Worm (Caenorhabditis elegans): ENCODE results near the gene otpl-3.

- TF ChIP-seq lin-39 (tag; optimal IDR thresholded peaks at IDR 0.05) (no peak), pha-4 (tag; optimal IDR thresholded peaks at IDR 0.05) (no peak), ztf-4 (tag; optimal IDR thresholded peaks at IDR 0.05) (no peak), ceh-82 (tag; optimal IDR thresholded peaks at IDR 0.05) (no peak), daf-12 (tag; optimal IDR thresholded peaks at IDR 0.05) (no peak), nhr-28 (tag; optimal IDR thresholded peaks at IDR 0.05) (no peak), skn-1 (tag; optimal IDR thresholded peaks at IDR 0.05) (no peak), nhr-67 (tag; optimal IDR thresholded peaks at IDR 0.05) (no peak), ZK546.5 (tag; optimal IDR thresholded peaks at IDR 0.05) (no peak), R02D3.7 (tag; optimal IDR thresholded peaks at IDR 0.05) (no peak), jun-1 (tag; optimal IDR thresholded peaks at IDR 0.05) (no peak)
Observed at ce11 chrX:6939917-6940316, 15.4 kb upstream of the otpl-3 start, which contains the start of gene C16E9.1.
